Worm (Caenorhabditis elegans) whole organism, midembryonic: ENCODE data around the gene K05F1.8.

ENCODE experiments used
- T22C8.4 ChIP-seq: fragments of 200-800 bp; sonication (Bioruptor generic); IDR thresholded peaks from 2 replicates; pipeline ENCODE4 v1.3.6; 2022; ENCODE audit warnings: missing genetic modification characterization, missing compliant biosample characterization
- cog-1 ChIP-seq: sonication (generic microtip); optimal IDR thresholded peaks from 2 replicates; lab custom pipeline; 2016; ENCODE audit warnings: missing genetic modification characterization, missing compliant biosample characterization
- flt-1 ChIP-seq: fragments of 200-800 bp; sonication (Bioruptor generic); IDR thresholded peaks from 2 replicates; pipeline ENCODE4 v1.3.6; 2022; ENCODE audit warnings: missing genetic modification characterization, missing compliant biosample characterization
- klf-2 ChIP-seq: fragments of 200-800 bp; sonication (Bioruptor generic); conservative IDR thresholded peaks from 2 replicates; pipeline ENCODE4 v1.3.6; 2022; ENCODE audit warnings: missing genetic modification reagents, missing genetic modification characterization, missing compliant biosample characterization
- med-1 ChIP-seq: sonication (generic microtip); optimal IDR thresholded peaks from 2 replicates; lab custom pipeline; 2017; ENCODE audit warnings: missing genetic modification characterization, mild to moderate bottlenecking, missing compliant biosample characterization, antibody characterized with exemption, missing genetic modification reagents; ENCODE audit not compliant: insufficient read depth
- ref-1 ChIP-seq: fragments of 200-800 bp; sonication (Bioruptor generic); conservative IDR thresholded peaks from 2 replicates; pipeline ENCODE4 v1.3.6; 2022; ENCODE audit warnings: missing genetic modification reagents, missing genetic modification characterization, missing compliant biosample characterization
- tab-1 ChIP-seq: fragments of 200-800 bp; sonication (Bioruptor generic); IDR thresholded peaks from 2 replicates; pipeline ENCODE4 v1.3.6; 2022; ENCODE audit warnings: missing genetic modification characterization, missing compliant biosample characterization
- ztf-23 ChIP-seq: fragments of 200-800 bp; sonication (Bioruptor generic); IDR thresholded peaks from 2 replicates; pipeline ENCODE4 v1.3.6; 2022; ENCODE audit warnings: missing genetic modification reagents, missing genetic modification characterization, missing compliant biosample characterization
- ztf-29 ChIP-seq: fragments of 200-800 bp; sonication (Bioruptor generic); IDR thresholded peaks from 2 replicates; pipeline ENCODE4 v1.3.6; 2022; ENCODE audit warnings: missing genetic modification reagents, missing genetic modification characterization, missing compliant biosample characterization

ce11 chrII:5806563-5806962 is 7.1 kb upstream of the K05F1.8 start:
- TF ChIP-seq T22C8.4 (no peak), klf-2 (GFP tag; lab: Robert Waterston, UW) (no peak), flt-1 (GFP tag; lab: Robert Waterston, UW) (no peak), med-1 (no peak), ztf-29 (GFP tag; lab: Robert Waterston, UW) (no peak), tab-1 (GFP tag; lab: Robert Waterston, UW) (no peak), ztf-23 (GFP tag; lab: Robert Waterston, UW) (no peak), ref-1 (GFP tag; lab: Robert Waterston, UW) (no peak), cog-1 (tag; lab: Kevin White, UChicago) (no peak)
